Worm (Caenorhabditis elegans) whole organism, L1 larva: ENCODE measurements around the gene math-33.

Source experiments
- C04F5.9 ChIP-seq: sonication (generic microtip); optimal IDR thresholded peaks from 2 replicates; lab custom pipeline; 2016; ENCODE audit warnings: missing genetic modification characterization, missing compliant biosample characterization
- C34B4.2 ChIP-seq: sonication (generic microtip); optimal IDR thresholded peaks from 2 replicates; lab custom pipeline; 2017; ENCODE audit warnings: mild to moderate bottlenecking, missing genetic modification characterization, missing compliant biosample characterization
- F16B12.6 ChIP-seq: fragments of 150-350 bp; optimal IDR thresholded peaks from 2 replicates; lab custom pipeline; 2014; ENCODE audit warnings: missing biosample characterization, missing genetic modification characterization
- Y116A8C.19 ChIP-seq: sonication (generic microtip); optimal IDR thresholded peaks from 2 replicates; lab custom pipeline; 2016; ENCODE audit warnings: missing compliant biosample characterization, missing genetic modification characterization, borderline replicate concordance
- aha-1 ChIP-seq: fragments of 150-350 bp; optimal IDR thresholded peaks from 2 replicates; lab custom pipeline; 2014; ENCODE audit warnings: missing biosample characterization, missing genetic modification characterization
- alr-1 ChIP-seq: fragments of 200-800 bp; sonication (Bioruptor generic); optimal IDR thresholded peaks from 2 replicates; lab custom pipeline; 2018; ENCODE audit warnings: borderline replicate concordance, mild to moderate bottlenecking, missing genetic modification characterization, missing compliant biosample characterization
- aly-2 ChIP-seq: fragments of 150-350 bp; optimal IDR thresholded peaks from 2 replicates; lab custom pipeline; 2014; ENCODE audit warnings: missing biosample characterization, missing genetic modification characterization
- ama-1 ChIP-seq: fragments of 150-350 bp; optimal IDR thresholded peaks from 2 replicates; lab custom pipeline; 2014
- ceh-63 ChIP-seq: fragments of 200-800 bp; sonication (Bioruptor generic); optimal IDR thresholded peaks from 2 replicates; lab custom pipeline; 2018; ENCODE audit warnings: mild to moderate bottlenecking, missing genetic modification characterization, missing compliant biosample characterization
- ceh-8 ChIP-seq: fragments of 200-800 bp; sonication (Bioruptor generic); optimal IDR thresholded peaks from 2 replicates; lab custom pipeline; 2018; ENCODE audit warnings: mild to moderate bottlenecking, missing genetic modification characterization, moderate library complexity, missing compliant biosample characterization
- ceh-82 ChIP-seq, 3 experiments: fragments of 150-350 bp in 1 of 3; sonication (generic microtip) in 2 of 3; optimal IDR thresholded peaks; 2 replicates each; lab custom pipeline; 2014 to 2017; ENCODE audit warnings: missing biosample characterization in 3 of 3, missing genetic modification characterization in 3 of 3
- ceh-90 ChIP-seq: sonication (generic microtip); optimal IDR thresholded peaks from 2 replicates; lab custom pipeline; 2016; ENCODE audit warnings: missing genetic modification characterization, missing compliant biosample characterization
- efl-3 ChIP-seq: fragments of 200-800 bp; sonication (Bioruptor generic); optimal IDR thresholded peaks from 2 replicates; lab custom pipeline; 2018; ENCODE audit warnings: mild to moderate bottlenecking, missing genetic modification characterization, missing compliant biosample characterization
- egl-27 ChIP-seq, 2 experiments: fragments of 150-350 bp in 1 of 2; sonication (generic microtip); optimal IDR thresholded peaks; 3 replicates each; lab custom pipeline; 2017 to 2018; ENCODE audit warnings: missing biosample characterization in 2 of 2, missing genetic modification characterization in 2 of 2, missing genetic modification reagents in 2 of 2
- elt-3 ChIP-seq, 6 experiments: fragments of 150-350 bp in 1 of 6; sonication (generic microtip); optimal IDR thresholded peaks; 2 replicates each; lab custom pipeline; 2017 to 2018; ENCODE audit warnings: missing biosample characterization in 6 of 6, missing genetic modification characterization in 6 of 6, inconsistent platforms in 1 of 6
- ets-5 ChIP-seq: fragments of 200-800 bp; sonication (Bioruptor generic); IDR thresholded peaks from 2 replicates; pipeline ENCODE4 v1.3.6; 2022; ENCODE audit warnings: missing genetic modification characterization, missing compliant biosample characterization
- fkh-4 ChIP-seq: sonication (generic microtip); optimal IDR thresholded peaks from 2 replicates; lab custom pipeline; 2016; ENCODE audit warnings: missing compliant biosample characterization, missing genetic modification characterization, borderline replicate concordance
- fkh-8 ChIP-seq: sonication (generic microtip); optimal IDR thresholded peaks from 2 replicates; lab custom pipeline; 2016; ENCODE audit warnings: mild to moderate bottlenecking, missing genetic modification characterization, missing compliant biosample characterization
- fos-1 ChIP-seq: fragments of 150-350 bp; optimal IDR thresholded peaks from 2 replicates; lab custom pipeline; 2014; ENCODE audit warnings: missing biosample characterization, missing genetic modification characterization
- hlh-17 ChIP-seq: fragments of 200-800 bp; sonication (Bioruptor generic); optimal IDR thresholded peaks from 2 replicates; lab custom pipeline; 2018; ENCODE audit warnings: missing genetic modification characterization, mild to moderate bottlenecking, missing compliant biosample characterization, moderate library complexity, borderline replicate concordance
- hlh-4 ChIP-seq: sonication (generic microtip); optimal IDR thresholded peaks from 2 replicates; lab custom pipeline; 2016; ENCODE audit warnings: mild to moderate bottlenecking, missing genetic modification characterization, missing compliant biosample characterization
- hpl-2 ChIP-seq: fragments of 150-350 bp; optimal IDR thresholded peaks from 2 replicates; lab custom pipeline; 2014; ENCODE audit warnings: missing biosample characterization, missing genetic modification reagents, missing genetic modification characterization
- irx-1 ChIP-seq: sonication (generic microtip); optimal IDR thresholded peaks from 2 replicates; lab custom pipeline; 2016; ENCODE audit warnings: missing genetic modification characterization, missing compliant biosample characterization
- isw-1 ChIP-seq: fragments of 200-800 bp; sonication (Bioruptor generic); IDR thresholded peaks from 2 replicates; pipeline ENCODE4 v1.3.6; 2022; ENCODE audit warnings: missing genetic modification characterization, missing compliant biosample characterization
- lin-15B ChIP-seq: fragments of 150-350 bp; sonication (generic microtip); optimal IDR thresholded peaks from 3 replicates; lab custom pipeline; 2014; ENCODE audit warnings: missing biosample characterization, missing genetic modification characterization
- lin-39 ChIP-seq: fragments of 150-350 bp; optimal IDR thresholded peaks from 2 replicates; lab custom pipeline; 2014; ENCODE audit warnings: missing biosample characterization, missing genetic modification reagents, missing genetic modification characterization
- lir-3 ChIP-seq: sonication (generic microtip); optimal IDR thresholded peaks from 2 replicates; lab custom pipeline; 2016; ENCODE audit warnings: mild to moderate bottlenecking, missing genetic modification characterization, moderate library complexity, missing compliant biosample characterization; ENCODE audit not compliant: poor library complexity
- lsy-2 ChIP-seq, 2 experiments: fragments of 150-350 bp; optimal IDR thresholded peaks; 2 replicates each; lab custom pipeline; 2014; ENCODE audit warnings: missing biosample characterization in 2 of 2, missing genetic modification characterization in 2 of 2
- mab-9 ChIP-seq: fragments of 200-800 bp; sonication (Bioruptor generic); IDR thresholded peaks from 2 replicates; pipeline ENCODE4 v1.3.6; 2022; ENCODE audit warnings: missing genetic modification reagents, missing genetic modification characterization, missing compliant biosample characterization
- mef-2 ChIP-seq: fragments of 150-350 bp; optimal IDR thresholded peaks from 2 replicates; lab custom pipeline; 2014; ENCODE audit warnings: missing biosample characterization, missing genetic modification characterization
- mep-1 ChIP-seq: fragments of 150-350 bp; optimal IDR thresholded peaks from 2 replicates; lab custom pipeline; 2014; ENCODE audit warnings: missing biosample characterization, missing genetic modification characterization
- nhr-19 ChIP-seq: fragments of 200-800 bp; sonication (Bioruptor generic); conservative IDR thresholded peaks from 2 replicates; pipeline ENCODE4 v1.3.6; 2022; ENCODE audit warnings: missing genetic modification characterization, missing compliant biosample characterization
- nhr-20 ChIP-seq: sonication (generic microtip); optimal IDR thresholded peaks from 2 replicates; lab custom pipeline; 2016; ENCODE audit warnings: mild to moderate bottlenecking, missing genetic modification characterization, missing compliant biosample characterization
- nhr-237 ChIP-seq: fragments of 150-350 bp; optimal IDR thresholded peaks from 2 replicates; lab custom pipeline; 2014; ENCODE audit warnings: missing biosample characterization, missing genetic modification characterization
- nhr-71 ChIP-seq: sonication (generic microtip); optimal IDR thresholded peaks from 2 replicates; lab custom pipeline; 2016; ENCODE audit warnings: mild to moderate bottlenecking, missing genetic modification characterization, moderate library complexity, missing compliant biosample characterization
- nhr-85 ChIP-seq: sonication (generic microtip); peaks from one replicate; lab custom pipeline; 2016; ENCODE audit warnings: missing genetic modification characterization, inconsistent platforms, missing compliant biosample characterization
- nhr-90 ChIP-seq: sonication (generic microtip); optimal IDR thresholded peaks from 2 replicates; lab custom pipeline; 2016; ENCODE audit warnings: mild to moderate bottlenecking, missing genetic modification characterization, missing compliant biosample characterization; ENCODE audit not compliant: poor library complexity
- pag-3 ChIP-seq: sonication (generic microtip); optimal IDR thresholded peaks from 2 replicates; lab custom pipeline; 2017; ENCODE audit warnings: missing genetic modification characterization, mild to moderate bottlenecking, missing compliant biosample characterization, antibody characterized with exemption, borderline replicate concordance; ENCODE audit not compliant: insufficient read depth
- pax-3 ChIP-seq: fragments of 200-800 bp; sonication (Bioruptor generic); optimal IDR thresholded peaks from 2 replicates; lab custom pipeline; 2018; ENCODE audit warnings: mild to moderate bottlenecking, missing genetic modification characterization, moderate library complexity, missing compliant biosample characterization
- pqm-1 ChIP-seq: sonication (generic microtip); optimal IDR thresholded peaks from 3 replicates; lab custom pipeline; 2017; ENCODE audit warnings: missing biosample characterization, missing genetic modification characterization
- rnt-1 ChIP-seq: sonication (generic microtip); optimal IDR thresholded peaks from 2 replicates; lab custom pipeline; 2016; ENCODE audit warnings: mild to moderate bottlenecking, missing genetic modification characterization, moderate library complexity, missing compliant biosample characterization
- snu-23 ChIP-seq: sonication (generic microtip); optimal IDR thresholded peaks from 2 replicates; lab custom pipeline; 2016; ENCODE audit warnings: missing genetic modification characterization, missing compliant biosample characterization
- sox-4 ChIP-seq: sonication (generic microtip); optimal IDR thresholded peaks from 2 replicates; lab custom pipeline; 2016; ENCODE audit warnings: missing genetic modification characterization, missing compliant biosample characterization
- sptf-1 ChIP-seq: fragments of 150-350 bp; optimal IDR thresholded peaks from 2 replicates; lab custom pipeline; 2014; ENCODE audit warnings: missing biosample characterization, missing genetic modification characterization
- sup-37 ChIP-seq: fragments of 200-800 bp; sonication (Bioruptor generic); optimal IDR thresholded peaks from 2 replicates; lab custom pipeline; 2018; ENCODE audit warnings: mild to moderate bottlenecking, missing genetic modification characterization, missing compliant biosample characterization
- tlp-1 ChIP-seq: fragments of 150-350 bp; optimal IDR thresholded peaks from 2 replicates; lab custom pipeline; 2014; ENCODE audit warnings: missing biosample characterization, missing genetic modification characterization
- unc-86 ChIP-seq: sonication (generic microtip); optimal IDR thresholded peaks from 2 replicates; lab custom pipeline; 2016; ENCODE audit warnings: missing genetic modification characterization, missing compliant biosample characterization
- unc-98 ChIP-seq: fragments of 200-800 bp; sonication (Bioruptor generic); IDR thresholded peaks from 2 replicates; pipeline ENCODE4 v1.3.6; 2022; ENCODE audit warnings: missing genetic modification characterization, missing compliant biosample characterization
- vab-15 ChIP-seq: sonication (generic microtip); optimal IDR thresholded peaks from 2 replicates; lab custom pipeline; 2017; ENCODE audit warnings: missing genotype, mild to moderate bottlenecking, missing genetic modification characterization, missing compliant biosample characterization
- xbp-1 ChIP-seq: sonication (generic microtip); optimal IDR thresholded peaks from 2 replicates; lab custom pipeline; 2016; ENCODE audit warnings: missing genetic modification characterization, missing compliant biosample characterization
- zip-4 ChIP-seq: fragments of 200-800 bp; sonication (Bioruptor generic); optimal IDR thresholded peaks from 2 replicates; lab custom pipeline; 2018; ENCODE audit warnings: mild to moderate bottlenecking, missing genetic modification characterization, moderate library complexity, missing compliant biosample characterization
- ztf-11 ChIP-seq, 2 experiments: sonication (generic microtip); optimal IDR thresholded peaks; 2 replicates each; lab custom pipeline; 2016 to 2017; ENCODE audit warnings: missing genetic modification characterization in 2 of 2, missing biosample characterization in 1 of 2, missing compliant biosample characterization in 1 of 2

The math-33 gene

DNA sequence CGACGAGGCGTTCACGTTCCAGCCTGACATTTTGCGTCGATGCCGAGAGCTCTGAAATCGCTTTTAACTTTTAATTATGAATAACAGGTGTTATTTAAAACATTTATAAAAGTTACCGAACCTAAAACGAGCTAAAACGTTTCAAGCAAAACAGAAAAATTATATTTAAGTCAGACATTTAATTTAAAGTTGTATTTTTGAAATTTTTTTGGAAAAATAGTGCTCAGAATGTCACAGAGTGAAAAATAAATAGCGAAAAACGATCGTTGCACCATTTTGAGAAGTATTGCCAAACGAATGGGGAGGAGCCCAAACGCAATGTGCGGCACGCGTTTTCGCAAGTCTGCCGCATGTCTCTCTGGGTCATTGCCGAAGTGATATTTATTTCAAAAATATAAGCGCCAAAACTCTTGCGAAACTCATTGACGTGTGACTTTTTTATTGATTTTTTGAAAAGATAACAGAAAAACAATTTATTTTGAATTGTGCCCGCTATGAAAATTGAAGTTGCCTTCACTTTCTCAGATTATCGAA is 599 bp upstream of the math-33 start, which contains the start of gene erfa-3 (continued):
- TF ChIP-seq mab-9: no peak
- TF ChIP-seq ceh-82 (tag; optimal IDR thresholded peaks at IDR 0.05; lab: Kevin White, UChicago): peak; percentile 64 to 73 (median 70)
- TF ChIP-seq lsy-2 (tag; optimal IDR thresholded peaks at IDR 0.05; lab: Kevin White, UChicago): peak; percentile 58 to 60
- no peak for TF ChIP-seq Y116A8C.19 (tag; lab: Kevin White, UChicago)
- peak; percentile 76 for TF ChIP-seq nhr-85 (tag; lab: Kevin White, UChicago)
- TF ChIP-seq ceh-90: no peak
- TF ChIP-seq alr-1 (tag; lab: Kevin White, UChicago): no peak
- TF ChIP-seq C04F5.9 (tag; lab: Kevin White, UChicago): no peak
- TF ChIP-seq isw-1 (GFP tag; lab: Robert Waterston, UW): peak; percentile 40
- TF ChIP-seq hpl-2 (GFP tag; lab: Kevin White, UChicago): peak; percentile 25
- no peak for TF ChIP-seq sptf-1 (tag; lab: Kevin White, UChicago)
- TF ChIP-seq sox-4 (tag; lab: Kevin White, UChicago): peak; percentile 34
- peak; percentile 73 for TF ChIP-seq snu-23 (GFP tag; lab: Kevin White, UChicago)
- TF ChIP-seq nhr-71 (tag; lab: Kevin White, UChicago): peak; percentile 70
- peak; percentile 24 for TF ChIP-seq fkh-8 (tag; lab: Kevin White, UChicago)
- peak in 1 of 6 experiments; percentile 54 for TF ChIP-seq elt-3 (tag; optimal IDR thresholded peaks at IDR 0.05; lab: Kevin White, UChicago)
- TF ChIP-seq lin-39 (tag; lab: Kevin White, UChicago): peak; percentile 62
- peak; percentile 62 for TF ChIP-seq xbp-1
- TF ChIP-seq nhr-90 (tag; lab: Kevin White, UChicago): peak; percentile 69
- peak; percentile 15 for TF ChIP-seq lir-3 (tag; lab: Kevin White, UChicago)
- no peak for TF ChIP-seq pag-3
- TF ChIP-seq pqm-1 (tag; lab: Kevin White, UChicago): no peak
- TF ChIP-seq irx-1 (tag; lab: Kevin White, UChicago): peak; percentile 44
- no peak for TF ChIP-seq hlh-4 (tag; lab: Kevin White, UChicago)
- peak; percentile 29 for TF ChIP-seq zip-4 (GFP tag; lab: Kevin White, UChicago)
- peak in 1 of 2 experiments; percentile 48 for TF ChIP-seq ztf-11 (tag; optimal IDR thresholded peaks at IDR 0.05; lab: Kevin White, UChicago)
- no peak for TF ChIP-seq F16B12.6 (tag; lab: Kevin White, UChicago)
- peak; percentile 46 for TF ChIP-seq mep-1 (tag; lab: Kevin White, UChicago)
- no peak for TF ChIP-seq ceh-63 (GFP tag; lab: Kevin White, UChicago)
- TF ChIP-seq unc-98 (GFP tag; lab: Robert Waterston, UW): no peak
- TF ChIP-seq aha-1 (tag; lab: Kevin White, UChicago): no peak
- no peak for TF ChIP-seq ama-1 (lab: Kevin White, UChicago)
- TF ChIP-seq pax-3 (tag; lab: Kevin White, UChicago): no peak
- TF ChIP-seq sup-37 (GFP tag; lab: Kevin White, UChicago): no peak
- TF ChIP-seq nhr-19 (GFP tag; lab: Robert Waterston, UW): peak; percentile 53
- no peak for TF ChIP-seq C34B4.2 (tag; lab: Kevin White, UChicago)
- no peak for TF ChIP-seq efl-3 (GFP tag; lab: Kevin White, UChicago)
- TF ChIP-seq nhr-20: peak; percentile 59
- TF ChIP-seq fos-1 (tag; lab: Kevin White, UChicago): no peak
- TF ChIP-seq ceh-8 (GFP tag; lab: Kevin White, UChicago): peak; percentile 28
- no peak for TF ChIP-seq nhr-237 (tag; lab: Kevin White, UChicago)
- no peak for TF ChIP-seq mef-2 (tag; lab: Kevin White, UChicago)
- TF ChIP-seq hlh-17 (GFP tag; lab: Kevin White, UChicago): no peak
- no peak for TF ChIP-seq aly-2 (tag; lab: Kevin White, UChicago)
- no peak for TF ChIP-seq lin-15B (tag; lab: Kevin White, UChicago)
- no peak for TF ChIP-seq tlp-1 (tag; lab: Kevin White, UChicago)
- TF ChIP-seq vab-15: no peak
- TF ChIP-seq fkh-4: no peak
- no peak for TF ChIP-seq ets-5 (GFP tag; lab: Robert Waterston, UW)
- TF ChIP-seq egl-27 (tag; optimal IDR thresholded peaks at IDR 0.05; lab: Kevin White, UChicago): no peak
- peak; percentile 85 for TF ChIP-seq rnt-1 (tag; lab: Kevin White, UChicago)
- peak; percentile 38 for TF ChIP-seq unc-86 (tag; lab: Kevin White, UChicago)
